Worm (Caenorhabditis elegans): ENCODE data around the gene B0272.3.

- TF ChIP-seq bed-2 (GFP tag; IDR thresholded peaks at IDR 0.05) (no peak), him-1 (tag; optimal IDR thresholded peaks at IDR 0.05) (no peak)
These were observed 12.6 kb downstream of the B0272.3 start for ce11 chrX:9443871-9444270.
